Worm (Caenorhabditis elegans): ENCODE measurements around the gene D1025.10.
"Not testable (repeated sequence)": the region's sequence is repeated elsewhere in the genome, so short reads cannot be mapped to it uniquely, and the experiment has no call there.

Gene D1025.10

DNA sequence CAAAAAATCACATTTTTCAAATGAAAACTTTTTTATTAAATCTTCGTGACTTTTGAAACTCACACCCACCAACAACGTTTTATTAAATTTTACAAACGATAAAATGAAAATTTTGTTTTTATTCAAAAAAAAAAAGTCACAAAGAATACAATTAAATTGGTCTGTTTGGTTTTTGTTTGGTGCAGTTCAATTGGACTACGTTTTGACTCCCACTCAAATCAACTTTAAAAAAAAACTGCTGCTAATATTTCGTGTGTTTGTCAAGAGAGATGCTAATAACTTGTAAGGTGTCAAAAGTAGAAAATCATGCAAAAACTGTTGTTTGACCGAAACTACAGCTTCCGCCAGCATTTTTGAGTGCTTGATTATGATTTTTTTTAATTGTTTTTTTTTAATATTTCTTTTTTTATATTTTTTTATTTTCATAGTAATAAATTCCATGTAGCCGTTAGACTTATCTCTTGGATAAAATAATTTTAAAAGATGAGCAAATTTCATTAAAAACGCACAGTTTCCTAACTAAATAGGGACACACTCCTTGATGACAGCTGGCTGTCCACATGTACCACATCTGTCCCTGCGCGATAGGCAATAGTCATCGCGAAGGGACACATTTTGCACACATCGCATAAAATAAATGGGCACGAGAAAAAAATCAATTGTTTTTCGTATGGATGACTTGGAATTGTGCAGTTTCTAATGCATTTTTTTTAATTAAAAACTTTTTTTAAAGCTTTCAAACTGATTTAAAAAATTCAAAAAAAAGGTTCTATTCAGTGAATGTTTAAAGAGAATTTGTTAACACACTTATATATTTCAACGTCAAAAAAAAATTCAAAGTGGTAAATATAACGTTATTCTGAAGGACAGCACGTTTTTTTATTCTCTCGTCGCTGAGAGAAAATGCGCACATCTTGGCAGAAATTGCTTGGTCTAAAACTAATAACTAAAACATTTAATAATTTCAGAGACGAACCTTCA is 9.0 kb downstream of the D1025.10 start (continued):
- TF ChIP-seq ceh-14 (tag; optimal IDR thresholded peaks at IDR 0.05), result peak; percentile 87
- peak; percentile 68 for TF ChIP-seq pha-2 (tag; optimal IDR thresholded peaks at IDR 0.05)
- peak; percentile 91 for TF ChIP-seq pax-1 (tag; optimal IDR thresholded peaks at IDR 0.05)
- TF ChIP-seq tbx-2 (tag; optimal IDR thresholded peaks at IDR 0.05), result peak; percentile 96
- TF ChIP-seq gmeb-2 (tag; optimal IDR thresholded peaks at IDR 0.05), result peak; percentile 23
- peak; percentile 55 for TF ChIP-seq odd-2 (tag; optimal IDR thresholded peaks at IDR 0.05)
- peak; percentile 73 for TF ChIP-seq fkh-10 (GFP tag; optimal IDR thresholded peaks at IDR 0.05)
- TF ChIP-seq elt-4 (tag; optimal IDR thresholded peaks at IDR 0.05), result no peak
- peak; percentile 89 for TF ChIP-seq K09A11.1 (tag; optimal IDR thresholded peaks at IDR 0.05; ENCODE audit: insufficient read depth)
- peak; percentile 99 for TF ChIP-seq ceh-48 (tag; optimal IDR thresholded peaks at IDR 0.05)
- TF ChIP-seq unc-42 (tag; optimal IDR thresholded peaks at IDR 0.05), result peak; percentile 98
- TF ChIP-seq elt-2 (tag; optimal IDR thresholded peaks at IDR 0.05), result peak; percentile 82
- peak; percentile 56 for TF ChIP-seq tbx-7 (tag; optimal IDR thresholded peaks at IDR 0.05)
- no peak for TF ChIP-seq ceh-45 (GFP tag; IDR thresholded peaks at IDR 0.05)
- TF ChIP-seq ceh-22 (tag; optimal IDR thresholded peaks at IDR 0.05), result peak; percentile 78
- peak; percentile 31 for TF ChIP-seq zip-5 (tag; optimal IDR thresholded peaks at IDR 0.05)
- TF ChIP-seq hlh-8 (tag; optimal IDR thresholded peaks at IDR 0.05), result peak; percentile 45
- no peak for TF ChIP-seq ceh-24 (tag; optimal IDR thresholded peaks at IDR 0.05)
- TF ChIP-seq C38D4.7 (GFP tag; optimal IDR thresholded peaks at IDR 0.05), result no peak
- peak; percentile 100 for TF ChIP-seq sdc-2 (tag; optimal IDR thresholded peaks at IDR 0.05)
- peak; percentile 27 for TF ChIP-seq pat-9 (tag; optimal IDR thresholded peaks at IDR 0.05)

DNA sequence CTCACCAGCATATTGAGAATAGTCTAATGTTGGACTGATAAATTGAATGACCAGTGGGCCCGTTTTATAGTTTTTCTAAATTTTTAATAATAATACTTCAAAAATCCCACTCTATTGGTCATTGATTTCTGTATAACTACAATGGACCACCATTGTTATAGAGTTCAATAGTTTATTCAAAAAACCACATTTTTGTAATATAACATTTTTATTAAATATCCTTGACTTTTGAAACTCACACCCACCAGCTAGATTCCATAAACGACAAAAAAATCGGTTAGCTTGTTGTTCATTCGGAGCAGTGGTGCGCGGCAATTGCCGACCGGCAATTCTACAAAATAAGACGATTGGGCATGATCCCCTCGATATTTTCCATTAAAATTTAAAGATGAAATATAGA is 10.9 kb downstream of the D1025.10 start, which contains the start of gene nspc-18:
Gene nspc-18, minus strand, starts transcription at position 101 of the 400 bp plus-strand sequence.
- TF ChIP-seq nhr-11 (tag; optimal IDR thresholded peaks at IDR 0.05) (no peak), che-1 (tag; optimal IDR thresholded peaks at IDR 0.05) (no peak), hlh-30 (tag; optimal IDR thresholded peaks at IDR 0.05; ENCODE audit: insufficient read depth) (no peak), fkh-10 (GFP tag; optimal IDR thresholded peaks at IDR 0.05) (no peak), K09A11.1 (tag; optimal IDR thresholded peaks at IDR 0.05; ENCODE audit: insufficient read depth) (no peak), syd-9 (tag; optimal IDR thresholded peaks at IDR 0.05) (no peak), ceh-14 (tag; optimal IDR thresholded peaks at IDR 0.05) (no peak), hlh-8 (tag; optimal IDR thresholded peaks at IDR 0.05) (no peak), unc-86 (tag; optimal IDR thresholded peaks at IDR 0.05) (no peak), hlh-6 (tag; optimal IDR thresholded peaks at IDR 0.05) (no peak), ahr-1 (tag; optimal IDR thresholded peaks at IDR 0.05) (no peak), ceh-18 (tag; optimal IDR thresholded peaks at IDR 0.05) (no peak), T23F11.4 (GFP tag; optimal IDR thresholded peaks at IDR 0.05) (no peak), pat-9 (tag; optimal IDR thresholded peaks at IDR 0.05) (no peak), ztf-16 (tag; optimal IDR thresholded peaks at IDR 0.05) (no peak)

DNA sequence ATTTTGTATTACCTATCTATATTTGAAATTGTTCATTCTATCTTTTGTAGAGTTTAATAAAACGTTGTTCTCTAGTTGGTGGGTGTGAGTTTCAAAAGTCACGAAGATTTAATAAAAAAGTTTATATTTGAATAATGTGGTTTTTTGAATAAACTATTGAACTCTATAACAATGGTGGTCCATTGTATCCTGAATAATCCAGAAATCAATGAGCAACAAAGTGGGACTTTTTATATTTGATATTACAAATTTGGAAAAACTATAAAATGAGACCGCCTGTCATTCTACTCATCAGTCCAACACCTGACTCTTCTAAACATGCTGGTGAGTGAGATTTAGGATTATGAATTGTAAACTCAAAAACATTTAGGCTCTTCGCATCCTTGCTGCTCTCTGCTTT is 11.7 kb downstream of the D1025.10 start, which contains the start of gene nspc-19:
Gene nspc-19, plus strand, starts transcription at position 301 of the 400 bp plus-strand sequence.
- not testable (repeated sequence) for TF ChIP-seq nhr-232 (tag; optimal IDR thresholded peaks at IDR 0.05); sox-2 (GFP tag; IDR thresholded peaks at IDR 0.05); ceh-19 (GFP tag; optimal IDR thresholded peaks at IDR 0.05)

DNA sequence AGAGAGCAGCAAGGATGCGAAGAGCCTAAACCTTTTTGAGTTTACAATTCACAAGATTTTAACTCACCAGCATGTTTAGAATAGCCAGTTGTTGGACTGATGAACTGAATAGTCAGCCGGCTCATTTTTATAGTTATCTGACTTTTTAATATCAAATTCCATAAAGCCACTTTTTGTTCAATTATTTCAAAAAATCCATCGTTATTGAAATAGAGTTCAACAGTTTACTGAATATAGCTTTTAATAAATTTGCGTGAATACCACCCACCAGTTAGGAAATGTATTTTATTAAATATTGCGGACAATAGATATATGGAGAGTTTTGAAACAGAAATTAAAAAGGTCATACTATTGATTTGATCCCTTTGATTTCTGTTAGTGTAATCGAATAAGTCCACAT is 13.4 kb downstream of the D1025.10 start, which contains the start of gene nspc-20:
Gene nspc-20, minus strand, starts transcription at position 101 of the 400 bp plus-strand sequence.
- no peak for TF ChIP-seq npax-4 (tag; optimal IDR thresholded peaks at IDR 0.05)
- no peak for TF ChIP-seq hlh-30 (tag; optimal IDR thresholded peaks at IDR 0.05; ENCODE audit: insufficient read depth)
- TF ChIP-seq hlh-15 (tag; optimal IDR thresholded peaks at IDR 0.05), result no peak
- TF ChIP-seq syd-9 (tag; optimal IDR thresholded peaks at IDR 0.05), result no peak

Measured in whole organism, late embryonic.